Worm (Caenorhabditis elegans): Measurements from ENCODE around the gene grl-8.

DNA sequence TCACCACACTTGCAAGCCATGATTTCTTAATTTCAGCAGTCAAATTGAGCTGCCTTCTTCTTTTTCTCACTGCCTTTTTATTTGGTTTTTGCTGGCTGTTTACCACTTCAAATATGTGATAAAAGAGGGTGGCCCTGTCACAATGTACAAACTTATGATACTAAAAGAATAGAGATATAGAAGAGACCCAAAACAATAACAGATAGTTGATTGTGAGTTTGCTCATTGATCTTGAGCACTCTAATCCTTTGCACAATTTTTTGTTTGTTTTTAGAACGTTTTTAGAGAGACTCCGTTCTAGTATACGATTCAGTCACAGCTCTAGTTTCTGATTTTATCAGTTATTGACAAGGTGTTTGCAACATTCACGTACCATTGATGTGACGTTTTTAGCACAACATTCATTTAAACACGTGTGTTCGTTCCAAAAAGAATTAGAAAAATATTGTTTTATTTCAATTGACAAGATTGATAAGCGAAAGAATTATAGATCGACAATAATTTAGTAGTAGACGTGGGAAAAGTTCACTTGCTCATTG, 41.0 kb downstream of the grl-8 start, which contains the start of gene mtl-1:
- no peak for TF ChIP-seq egl-44 (GFP tag; IDR thresholded peaks at IDR 0.05)
- TF ChIP-seq lin-40 (tag; optimal IDR thresholded peaks at IDR 0.05), result no peak
- no peak for TF ChIP-seq C06A6.2 (GFP tag; conservative IDR thresholded peaks at IDR 0.05)
- no peak for TF ChIP-seq ceh-91 (GFP tag; IDR thresholded peaks at IDR 0.05)
- no peak for TF ChIP-seq dpl-1 (GFP tag; optimal IDR thresholded peaks at IDR 0.05)
- no peak for TF ChIP-seq mes-4 (tag; optimal IDR thresholded peaks at IDR 0.05)
- no peak for TF ChIP-seq ztf-3 (GFP tag; optimal IDR thresholded peaks at IDR 0.05)
- TF ChIP-seq nhr-90 (tag; optimal IDR thresholded peaks at IDR 0.05), result no peak
- TF ChIP-seq repo-1 (tag; optimal IDR thresholded peaks at IDR 0.05), result no peak
- TF ChIP-seq attf-5 (GFP tag; optimal IDR thresholded peaks at IDR 0.05), result no peak
- no peak for TF ChIP-seq ama-1 (optimal IDR thresholded peaks at IDR 0.05)
- TF ChIP-seq ama-1 (GFP tag; optimal IDR thresholded peaks at IDR 0.05), result no peak
- TF ChIP-seq hsf-1 (GFP tag; IDR thresholded peaks at IDR 0.05), result no peak

All from whole organism, young adult.